Worm (Caenorhabditis elegans): Measurements from ENCODE around the gene col-140.

DNA sequence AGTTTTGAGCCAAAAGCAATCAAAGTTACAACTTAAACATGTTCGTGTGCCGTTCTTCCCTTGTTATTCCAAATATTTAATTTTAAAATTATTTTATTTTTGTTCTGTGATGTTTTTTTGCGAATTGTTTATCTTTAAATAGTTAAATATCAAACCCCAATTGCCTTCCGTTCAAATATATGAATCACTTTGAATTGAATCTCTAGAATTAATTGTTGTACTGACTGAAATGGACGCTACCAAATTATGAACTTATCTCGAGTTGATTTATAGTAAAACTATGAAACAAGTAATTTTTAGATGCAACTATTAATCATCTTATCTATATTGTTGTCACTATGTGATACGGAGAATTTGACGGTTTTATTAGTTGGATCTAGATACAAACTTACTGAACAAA is 44.6 kb downstream of the col-140 start, which contains the start of gene ZC250.2:
- TF ChIP-seq lsy-2 (tag; optimal IDR thresholded peaks at IDR 0.05) (no peak), ztf-11 (tag; optimal IDR thresholded peaks at IDR 0.05) (no peak), nhr-11 (tag; optimal IDR thresholded peaks at IDR 0.05) (no peak), elt-3 (tag; optimal IDR thresholded peaks at IDR 0.05) (no peak), nhr-10 (tag; optimal IDR thresholded peaks at IDR 0.05) (no peak), sma-3 (GFP tag; optimal IDR thresholded peaks at IDR 0.05) (no peak), ama-1 (optimal IDR thresholded peaks at IDR 0.05) (no peak), lin-39 (tag; optimal IDR thresholded peaks at IDR 0.05) (no peak)

Data from whole organism, L2 larva.